Worm (Caenorhabditis elegans) whole organism, L2 larva: Measurements from ENCODE around the gene W04G3.12.

Source experiments
- F13H6.1 ChIP-seq: sonication (generic microtip); optimal IDR thresholded peaks from 2 replicates; lab custom pipeline; 2016; ENCODE audit warnings: missing genetic modification characterization, missing compliant biosample characterization
- R02D3.7 ChIP-seq: fragments of 150-350 bp; optimal IDR thresholded peaks from 2 replicates; lab custom pipeline; 2014; ENCODE audit warnings: missing biosample characterization, missing genetic modification characterization
- blmp-1 ChIP-seq: sonication (generic microtip); optimal IDR thresholded peaks from 2 replicates; lab custom pipeline; 2017; ENCODE audit warnings: missing genetic modification characterization, mild to moderate bottlenecking, missing compliant biosample characterization, antibody characterized with exemption, moderate library complexity; ENCODE audit not compliant: insufficient read depth
- egl-27 ChIP-seq: sonication (generic microtip); optimal IDR thresholded peaks from 3 replicates; lab custom pipeline; 2017; ENCODE audit warnings: missing biosample characterization, missing genetic modification reagents, missing genetic modification characterization
- nhr-10 ChIP-seq: sonication (generic microtip); optimal IDR thresholded peaks from 2 replicates; lab custom pipeline; 2017; ENCODE audit warnings: missing biosample characterization, missing genetic modification characterization
- nhr-6 ChIP-seq: fragments of 150-350 bp; optimal IDR thresholded peaks from 2 replicates; lab custom pipeline; 2014; ENCODE audit warnings: missing biosample characterization, missing genetic modification characterization
- snpc-4 ChIP-seq: fragments of 150-350 bp; optimal IDR thresholded peaks from 2 replicates; lab custom pipeline; 2014; ENCODE audit warnings: missing biosample characterization, missing genetic modification characterization
- unc-39 ChIP-seq: fragments of 150-350 bp; optimal IDR thresholded peaks from 2 replicates; lab custom pipeline; 2014; ENCODE audit warnings: missing biosample characterization, missing genetic modification characterization
- unc-62 ChIP-seq: fragments of 150-350 bp; optimal IDR thresholded peaks from 2 replicates; lab custom pipeline; 2014; ENCODE audit warnings: missing biosample characterization, missing genetic modification reagents, missing genetic modification characterization
- ztf-11 ChIP-seq: sonication (generic microtip); optimal IDR thresholded peaks from 2 replicates; lab custom pipeline; 2017; ENCODE audit warnings: missing biosample characterization, missing genetic modification characterization

- TF ChIP-seq unc-62 (GFP tag; lab: Kevin White, UChicago) (no peak), egl-27 (tag; lab: Kevin White, UChicago) (no peak), ztf-11 (tag; lab: Kevin White, UChicago) (no peak), R02D3.7 (tag; lab: Kevin White, UChicago) (no peak), nhr-6 (tag; lab: Kevin White, UChicago) (no peak), F13H6.1 (no peak), blmp-1 (no peak), unc-39 (no peak), snpc-4 (tag; lab: Kevin White, UChicago) (no peak), nhr-10 (tag; lab: Kevin White, UChicago) (no peak)
These were observed 14.7 kb downstream of the W04G3.12 start, which contains the start of gene lpr-5 for ce11 chrX:11061904-11062303.
